Worm (Caenorhabditis elegans): ENCODE results near the gene ins-16.

ce11 chrIII:2068248-2068647 is 7.5 kb upstream of the ins-16 start, which contains the start of gene Y39A3A.3:
- no peak for TF ChIP-seq mxl-3 (GFP tag; optimal IDR thresholded peaks at IDR 0.05)
- no peak for TF ChIP-seq saeg-2 (GFP tag; IDR thresholded peaks at IDR 0.05)
- TF ChIP-seq aha-1 (tag) = no peak
- TF ChIP-seq unc-62 (GFP tag; optimal IDR thresholded peaks at IDR 0.05 in 1 of 2) = peak in 1 of 2 experiments; percentile 81
- TF ChIP-seq unc-62 (tag; optimal IDR thresholded peaks at IDR 0.05) = no peak
- TF ChIP-seq snpc-4 (tag; optimal IDR thresholded peaks at IDR 0.05) = no peak
- no peak for TF ChIP-seq hif-1 (tag; optimal IDR thresholded peaks at IDR 0.05)
- TF ChIP-seq dmd-8 (GFP tag; IDR thresholded peaks at IDR 0.05) = no peak
- TF ChIP-seq spr-3 (GFP tag; optimal IDR thresholded peaks at IDR 0.05) = no peak
- no peak for TF ChIP-seq fos-1 (tag; optimal IDR thresholded peaks at IDR 0.05)
- TF ChIP-seq dpl-1 (GFP tag; optimal IDR thresholded peaks at IDR 0.05) = no peak
- TF ChIP-seq unc-39 (tag; optimal IDR thresholded peaks at IDR 0.05) = no peak
- no peak for TF ChIP-seq nhr-11 (tag; optimal IDR thresholded peaks at IDR 0.05)
- TF ChIP-seq nhr-111 (GFP tag; optimal IDR thresholded peaks at IDR 0.05) = no peak
- TF ChIP-seq nhr-10 (tag; optimal IDR thresholded peaks at IDR 0.05) = no peak

Data from whole organism, L4 larva.